Worm (Caenorhabditis elegans): ENCODE data around the gene F43H9.3.
A peak's percentile ranks its signal among the peaks of the same experiment; 100 is the strongest.

Gene F43H9.3

ce11 chrV:8044957-8045356 is 20.2 kb upstream of the F43H9.3 start:
- TF ChIP-seq nhr-43 (tag; optimal IDR thresholded peaks at IDR 0.05; ENCODE audit: poor library complexity, severe bottlenecking) (no peak), skn-1 (tag; optimal IDR thresholded peaks at IDR 0.05) (no peak), nhr-23 (tag; optimal IDR thresholded peaks at IDR 0.05) (peak; percentile 45), tbx-2 (tag; optimal IDR thresholded peaks at IDR 0.05) (no peak), egl-27 (tag; optimal IDR thresholded peaks at IDR 0.05) (no peak), elt-1 (tag; optimal IDR thresholded peaks at IDR 0.05) (peak; percentile 35), lsy-12 (tag; optimal IDR thresholded peaks at IDR 0.05) (no peak), nhr-25 (tag; optimal IDR thresholded peaks at IDR 0.05) (peak; percentile 66)

ce11 chrV:8043664-8044063 is 18.9 kb upstream of the F43H9.3 start:
- TF ChIP-seq nhr-25 (tag; optimal IDR thresholded peaks at IDR 0.05) (peak; percentile 64), nhr-23 (tag; optimal IDR thresholded peaks at IDR 0.05) (peak; percentile 48), elt-2 (tag; optimal IDR thresholded peaks at IDR 0.05) (no peak)

- TF ChIP-seq nhr-76 (tag; optimal IDR thresholded peaks at IDR 0.05) (no peak), lsy-12 (tag; optimal IDR thresholded peaks at IDR 0.05) (no peak), hmg-11 (tag; optimal IDR thresholded peaks at IDR 0.05) (no peak)
These were observed 16.7 kb upstream of the F43H9.3 start for ce11 chrV:8041336-8041868.

DNA sequence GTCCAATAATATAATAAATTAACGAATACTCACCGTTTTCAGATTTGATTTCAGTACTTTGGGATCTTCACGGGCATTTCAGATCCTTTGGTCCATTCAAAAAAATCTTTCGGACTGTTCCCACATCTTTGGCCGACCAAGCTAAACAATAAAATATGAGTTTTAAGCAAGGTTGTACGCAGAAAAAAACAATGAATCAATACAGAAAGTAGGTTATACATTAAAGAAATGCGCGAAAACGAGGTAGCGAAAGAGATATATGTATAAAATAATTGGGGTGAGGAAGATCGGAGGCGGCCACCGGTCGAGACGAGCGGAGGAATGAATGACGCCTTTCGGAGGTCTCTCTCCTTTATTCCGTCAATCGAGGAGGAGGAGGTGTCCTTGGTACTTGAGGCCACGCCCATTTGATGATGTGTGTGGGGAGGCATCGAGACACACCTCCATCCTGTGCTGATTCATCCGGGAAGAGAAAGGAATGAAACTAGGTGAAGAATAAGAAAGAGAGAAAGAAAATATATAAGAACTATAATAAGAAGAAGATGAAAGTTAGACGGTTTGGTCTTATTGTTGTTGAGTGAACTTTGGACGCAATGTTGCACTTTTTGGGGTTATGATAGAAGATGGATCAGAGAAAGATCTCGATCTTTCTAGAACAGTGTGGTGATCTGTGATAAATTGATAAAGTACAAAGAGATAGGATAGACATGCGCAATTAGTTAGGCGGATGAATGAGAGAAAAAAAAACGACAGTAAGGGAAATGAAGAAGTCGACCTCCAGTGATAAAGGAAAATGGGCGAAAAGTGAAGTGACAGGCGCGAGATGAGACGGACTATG is 15.7 kb upstream of the F43H9.3 start:
- TF ChIP-seq ztf-11 (tag; optimal IDR thresholded peaks at IDR 0.05) = no peak
- no peak for TF ChIP-seq nhr-77 (tag; optimal IDR thresholded peaks at IDR 0.05)
- TF ChIP-seq nhr-28 (tag; optimal IDR thresholded peaks at IDR 0.05) = no peak
- no peak for TF ChIP-seq nhr-237 (tag; optimal IDR thresholded peaks at IDR 0.05)
- TF ChIP-seq nhr-43 (tag; optimal IDR thresholded peaks at IDR 0.05; ENCODE audit: poor library complexity, severe bottlenecking) = peak; percentile 94
- no peak for TF ChIP-seq mml-1 (tag; optimal IDR thresholded peaks at IDR 0.05)
- no peak for TF ChIP-seq egl-5 (tag; optimal IDR thresholded peaks at IDR 0.05)
- no peak for TF ChIP-seq elt-1 (tag; optimal IDR thresholded peaks at IDR 0.05)
- peak; percentile 25 for TF ChIP-seq lsy-12 (tag; optimal IDR thresholded peaks at IDR 0.05)
- peak; percentile 95 for TF ChIP-seq nhr-23 (tag; optimal IDR thresholded peaks at IDR 0.05)
- TF ChIP-seq nhr-12 (tag; optimal IDR thresholded peaks at IDR 0.05) = no peak
- TF ChIP-seq elt-3 (tag; optimal IDR thresholded peaks at IDR 0.05) = peak in 1 of 3 experiments; percentile 13
- TF ChIP-seq nhr-25 (tag; optimal IDR thresholded peaks at IDR 0.05) = peak; percentile 64
- peak; percentile 63 for TF ChIP-seq fos-1 (tag; optimal IDR thresholded peaks at IDR 0.05)
- peak; percentile 84 for TF ChIP-seq ama-1 (optimal IDR thresholded peaks at IDR 0.05)
- TF ChIP-seq tbx-2 (tag; optimal IDR thresholded peaks at IDR 0.05) = peak; percentile 4

- peak; percentile 86 for TF ChIP-seq ama-1 (optimal IDR thresholded peaks at IDR 0.05)
- no peak for TF ChIP-seq R02D3.7 (tag; optimal IDR thresholded peaks at IDR 0.05)
- TF ChIP-seq nhr-12 (tag; optimal IDR thresholded peaks at IDR 0.05) = no peak
- peak; percentile 40 for TF ChIP-seq nhr-25 (tag; optimal IDR thresholded peaks at IDR 0.05)
- TF ChIP-seq lin-15B (tag; optimal IDR thresholded peaks at IDR 0.05) = no peak
- TF ChIP-seq fkh-2 (tag; optimal IDR thresholded peaks at IDR 0.05) = no peak
These were observed 14.9 kb upstream of the F43H9.3 start for ce11 chrV:8039606-8040005.

DNA sequence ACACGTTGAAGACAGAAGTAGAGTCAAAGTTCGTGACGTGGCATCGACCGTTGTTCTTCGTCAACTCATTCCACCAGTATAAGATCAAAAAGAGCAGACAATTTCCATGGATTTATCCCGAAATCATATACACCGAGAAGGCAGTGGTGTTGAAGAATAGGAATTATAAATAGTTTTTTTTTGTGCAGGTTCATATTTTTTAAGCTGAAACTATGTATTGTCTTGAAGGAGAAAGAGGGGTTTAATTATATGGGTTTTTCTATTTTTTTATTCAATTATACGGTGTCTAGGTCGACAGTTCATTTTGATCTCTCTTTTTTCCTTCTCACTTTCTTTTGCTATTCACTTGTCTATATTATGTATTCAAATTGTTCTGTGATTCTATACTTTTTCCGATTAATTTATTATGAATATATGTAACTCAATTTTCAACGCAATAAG is 14.4 kb upstream of the F43H9.3 start:
- TF ChIP-seq nhr-23 (tag; optimal IDR thresholded peaks at IDR 0.05) = peak; percentile 90
- TF ChIP-seq nhr-28 (tag; optimal IDR thresholded peaks at IDR 0.05) = peak; percentile 24
- TF ChIP-seq nhr-43 (tag; optimal IDR thresholded peaks at IDR 0.05; ENCODE audit: poor library complexity, severe bottlenecking) = peak; percentile 85
- TF ChIP-seq ceh-16 (tag; optimal IDR thresholded peaks at IDR 0.05) = peak; percentile 23
- no peak for TF ChIP-seq eor-1 (tag; optimal IDR thresholded peaks at IDR 0.05)
- peak; percentile 72 for TF ChIP-seq fos-1 (tag; optimal IDR thresholded peaks at IDR 0.05)
- TF ChIP-seq elt-1 (tag; optimal IDR thresholded peaks at IDR 0.05) = no peak
- TF ChIP-seq mdl-1 (tag; optimal IDR thresholded peaks at IDR 0.05) = no peak
- no peak for TF ChIP-seq daf-12 (tag; optimal IDR thresholded peaks at IDR 0.05)
- TF ChIP-seq tbx-2 (tag; optimal IDR thresholded peaks at IDR 0.05) = peak; percentile 83
- no peak for TF ChIP-seq nhr-237 (tag; optimal IDR thresholded peaks at IDR 0.05)
- TF ChIP-seq lsy-12 (tag; optimal IDR thresholded peaks at IDR 0.05) = peak; percentile 37
- no peak for TF ChIP-seq lin-39 (tag; optimal IDR thresholded peaks at IDR 0.05)
- TF ChIP-seq elt-3 (tag; optimal IDR thresholded peaks at IDR 0.05) = peak in 1 of 3 experiments; percentile 4
- TF ChIP-seq skn-1 (tag; optimal IDR thresholded peaks at IDR 0.05) = no peak
- TF ChIP-seq hmg-11 (tag; optimal IDR thresholded peaks at IDR 0.05) = no peak
